Fruit fly (Drosophila melanogaster): Measurements from ENCODE around the gene Proc.

Proc gene

DNA sequence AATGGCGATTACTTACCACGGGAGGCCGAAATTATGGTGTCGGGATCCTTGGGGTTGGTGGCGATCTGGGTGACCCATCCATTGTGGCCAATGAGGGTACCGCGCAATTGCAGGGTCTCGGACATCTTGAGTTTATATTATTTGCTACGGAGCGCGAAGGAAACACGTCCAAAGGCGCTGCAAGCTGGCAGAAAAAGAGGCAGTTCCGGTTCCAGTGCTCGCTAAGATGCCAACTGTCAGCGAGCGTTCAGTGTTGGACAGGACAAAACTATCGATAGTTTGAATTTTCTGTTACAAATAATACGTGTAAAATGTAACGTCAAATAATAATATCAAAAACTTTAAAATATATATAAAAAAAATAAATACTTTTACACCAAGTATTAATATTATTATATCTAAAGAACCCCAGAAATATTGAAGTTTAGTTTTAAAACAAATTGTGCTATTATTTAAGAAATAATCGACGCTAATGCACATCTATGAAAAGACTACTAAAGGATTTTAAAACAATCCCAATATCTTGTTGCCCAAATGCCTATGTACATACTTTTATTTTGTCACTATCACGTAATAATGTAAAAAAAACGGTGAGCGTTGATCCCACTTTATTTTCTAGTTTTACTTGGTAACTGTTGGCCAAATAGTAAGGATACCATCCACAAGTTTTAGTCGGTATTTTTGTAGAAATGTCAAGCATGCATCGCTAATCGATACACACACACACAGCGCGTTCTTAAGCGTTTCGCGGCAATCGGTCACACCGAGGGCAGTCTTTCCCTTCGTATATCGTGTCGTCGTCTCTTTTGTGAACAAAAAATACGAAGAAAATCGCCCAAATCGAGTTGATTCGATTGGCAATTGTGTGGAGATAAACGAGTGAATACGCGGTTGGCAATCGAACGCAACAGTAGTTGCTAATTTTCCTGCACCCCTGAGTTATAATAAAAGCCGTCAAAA, 43.9 kb downstream of the Proc start, which contains the start of the genes Rack1 and mts (continued):
- TF ChIP-seq lov (optimal IDR thresholded peaks at IDR 0.05) (no peak), lov (GFP tag; IDR thresholded peaks at IDR 0.05) (peak; percentile 92), Gug (GFP tag; IDR thresholded peaks at IDR 0.05) (peak; percentile 63), CG16813 (GFP tag; IDR thresholded peaks at IDR 0.05; ENCODE audit: partially characterized antibody) (peak; percentile 67), her (GFP tag; optimal IDR thresholded peaks at IDR 0.05) (peak; percentile 77), Bgb (GFP tag; IDR thresholded peaks at IDR 0.05; ENCODE audit: partially characterized antibody) (peak; percentile 62; the same call in 1 of the 2 replicates), CG2875 (GFP tag; optimal IDR thresholded peaks at IDR 0.05) (peak; percentile 79), CG32772 (GFP tag; IDR thresholded peaks at IDR 0.05) (peak; percentile 50; the same call in 1 of the 2 replicates), Usf (GFP tag; optimal IDR thresholded peaks at IDR 0.05) (peak; percentile 73), CG14050 (GFP tag; IDR thresholded peaks at IDR 0.05) (peak; percentile 73), wek (GFP tag; optimal IDR thresholded peaks at IDR 0.05) (peak; percentile 85), CG11093 (GFP tag; IDR thresholded peaks at IDR 0.05) (no peak), CG15479 (GFP tag; optimal IDR thresholded peaks at IDR 0.05) (no peak), gsb (GFP tag; IDR thresholded peaks at IDR 0.05) (peak; percentile 67), HLH4C (GFP tag; IDR thresholded peaks at IDR 0.05; ENCODE audit: partially characterized antibody) (peak; percentile 55), CG6683 (GFP tag; optimal IDR thresholded peaks at IDR 0.05) (peak; percentile 71), CG12236 (GFP tag; optimal IDR thresholded peaks at IDR 0.05) (peak; percentile 60), sima (GFP tag; optimal IDR thresholded peaks at IDR 0.05) (peak; percentile 6), sd (tag; optimal IDR thresholded peaks at IDR 0.05) (no peak), btn (GFP tag; optimal IDR thresholded peaks at IDR 0.05) (peak; percentile 64), CG9437 (GFP tag; optimal IDR thresholded peaks at IDR 0.05) (peak; percentile 92), CG10321 (GFP tag; IDR thresholded peaks at IDR 0.05) (peak; percentile 67), tna (GFP tag; IDR thresholded peaks at IDR 0.05; ENCODE audit: partially characterized antibody) (0 out of 2 replicates have a peak, but pooled peaks have one; percentile 18), vnd (GFP tag; IDR thresholded peaks at IDR 0.05; ENCODE audit: partially characterized antibody) (no peak), eyg (GFP tag; optimal IDR thresholded peaks at IDR 0.05) (peak; percentile 66), Hr51 (GFP tag; optimal IDR thresholded peaks at IDR 0.05) (peak; percentile 67 to 76), CG17359 (tag; optimal IDR thresholded peaks at IDR 0.05) (peak; percentile 84), cwo (GFP tag; optimal IDR thresholded peaks at IDR 0.05) (peak; percentile 60), CG30403 (GFP tag; optimal IDR thresholded peaks at IDR 0.05) (peak; percentile 60), lbe (GFP tag; optimal IDR thresholded peaks at IDR 0.05) (peak; percentile 73), CG15011 (GFP tag; optimal IDR thresholded peaks at IDR 0.05) (peak; percentile 80), CG11456 (GFP tag; IDR thresholded peaks at IDR 0.05) (peak; percentile 92), chinmo (GFP tag; IDR thresholded peaks at IDR 0.05; ENCODE audit: partially characterized antibody) (0 out of 4 replicates have a peak, but pooled peaks have one; percentile 8), Ssrp (tag; optimal IDR thresholded peaks at IDR 0.05) (peak; percentile 31), corto (GFP tag; optimal IDR thresholded peaks at IDR 0.05) (peak; percentile 37), knrl (GFP tag; IDR thresholded peaks at IDR 0.05; ENCODE audit: partially characterized antibody) (peak; percentile 51), CG1233 (GFP tag; optimal IDR thresholded peaks at IDR 0.05) (peak; percentile 92), scrt (GFP tag; optimal IDR thresholded peaks at IDR 0.05) (peak; percentile 83), CG17802 (tag; optimal IDR thresholded peaks at IDR 0.05) (peak; percentile 73), zf30C (GFP tag; optimal IDR thresholded peaks at IDR 0.05) (peak; percentile 52), lola (GFP tag; optimal IDR thresholded peaks at IDR 0.05) (peak in 1 of 3 experiments; percentile 21), CG7839 (tag; optimal IDR thresholded peaks at IDR 0.05) (peak; percentile 82), tap (tag; optimal IDR thresholded peaks at IDR 0.05) (peak; percentile 76), phol (tag; optimal IDR thresholded peaks at IDR 0.05) (peak; percentile 77), gro (GFP tag; optimal IDR thresholded peaks at IDR 0.05) (peak; percentile 81), Dll (GFP tag; IDR thresholded peaks at IDR 0.05; ENCODE audit: partially characterized antibody) (peak; percentile 58; the same call in 2 of the 4 replicates)

All from whole organism, embryonic.